Fruit fly (Drosophila melanogaster) whole organism, embryonic: ENCODE measurements around the gene CG2993.
A peak's percentile ranks its signal among the peaks of the same experiment; 100 is the strongest.

Source experiments
- Ada2b ChIP-seq: fragments of 200-800 bp; sonication (Bioruptor generic); IDR thresholded peaks from 2 replicates; pipeline ENCODE4 v1.3.6; 2022; ENCODE audit warnings: missing biosample characterization, missing genetic modification characterization
- Awh ChIP-seq: fragments of 200-800 bp; sonication (Bioruptor generic); IDR thresholded peaks from 2 replicates; pipeline ENCODE4, ENCODE4 v1.3.6; 2022; ENCODE audit warnings: missing biosample characterization, missing genetic modification characterization
- B-H1 ChIP-seq: fragments of 200-800 bp; sonication (Bioruptor generic); IDR thresholded peaks from 3 replicates; pipeline ENCODE4 v1.3.6; 2022; ENCODE audit warnings: missing biosample characterization, missing genetic modification characterization
- Bdp1 ChIP-seq: fragments of 200-800 bp; sonication (Bioruptor generic); optimal IDR thresholded peaks from 3 replicates; lab custom pipeline; 2016; ENCODE audit warnings: missing biosample characterization, missing genetic modification characterization
- CG10267 ChIP-seq: fragments of 200-800 bp; sonication (Bioruptor generic); optimal IDR thresholded peaks from 2 replicates; lab custom pipeline; 2018; ENCODE audit warnings: missing biosample characterization, mild to moderate bottlenecking, missing genetic modification characterization, moderate library complexity
- CG10543 ChIP-seq: fragments of 200-800 bp; sonication (Bioruptor generic); optimal IDR thresholded peaks from 3 replicates; lab custom pipeline; 2017; ENCODE audit warnings: missing biosample characterization, mild to moderate bottlenecking, missing genetic modification characterization, moderate library complexity
- CG12104 ChIP-seq: fragments of 200-800 bp; sonication (Bioruptor generic); optimal IDR thresholded peaks from 3 replicates; lab custom pipeline; 2016; ENCODE audit warnings: missing biosample characterization, missing genetic modification characterization
- CG1233 ChIP-seq: fragments of 200-800 bp; sonication (Bioruptor generic); optimal IDR thresholded peaks from 4 replicates; lab custom pipeline; 2018; ENCODE audit warnings: missing biosample characterization, mild to moderate bottlenecking, missing genetic modification characterization
- CG16779 ChIP-seq: fragments of 200-800 bp; sonication (Bioruptor generic); IDR thresholded peaks from 2 replicates; pipeline ENCODE4 v1.3.6; 2022; ENCODE audit warnings: missing biosample characterization, missing genetic modification characterization
- CG17328 ChIP-seq: fragments of 200-800 bp; sonication (Bioruptor generic); IDR thresholded peaks from 2 replicates; pipeline ENCODE4 v1.3.6; 2022; ENCODE audit warnings: missing biosample characterization, missing genetic modification characterization
- CG17359 ChIP-seq: fragments of 200-800 bp; sonication (Bioruptor generic); optimal IDR thresholded peaks from 3 replicates; lab custom pipeline; 2018; ENCODE audit warnings: missing biosample characterization, mild to moderate bottlenecking, missing genetic modification characterization, moderate library complexity
- CG18599 ChIP-seq: fragments of 200-800 bp; sonication (Bioruptor generic); optimal IDR thresholded peaks from 3 replicates; lab custom pipeline; 2017; ENCODE audit warnings: missing biosample characterization, missing genetic modification characterization, mild to moderate bottlenecking, moderate library complexity, missing genetic modification reagents
- CG2129 ChIP-seq: fragments of 200-800 bp; sonication (Bioruptor generic); IDR thresholded peaks from 2 replicates; pipeline ENCODE4 v1.3.6; 2022; ENCODE audit warnings: missing biosample characterization, missing genetic modification characterization; ENCODE audit not compliant: partially characterized antibody
- CG2712 ChIP-seq: fragments of 200-800 bp; optimal IDR thresholded peaks from 3 replicates; lab custom pipeline; 2019; ENCODE audit warnings: missing biosample characterization, mild to moderate bottlenecking, missing genetic modification characterization, moderate library complexity
- CG30403 ChIP-seq: fragments of 200-800 bp; sonication (Bioruptor generic); optimal IDR thresholded peaks from 3 replicates; lab custom pipeline; 2016; ENCODE audit warnings: missing biosample characterization, missing genetic modification characterization
- CG31388 ChIP-seq: fragments of 200-800 bp; sonication (Bioruptor generic); optimal IDR thresholded peaks from 2 replicates; lab custom pipeline; 2016; ENCODE audit warnings: missing biosample characterization, missing genetic modification characterization
- CG4360 ChIP-seq: fragments of 200-800 bp; sonication (Bioruptor generic); IDR thresholded peaks from 2 replicates; pipeline ENCODE4 v1.3.6; 2022; ENCODE audit warnings: missing biosample characterization, missing genetic modification characterization
- CG6683 ChIP-seq: fragments of 200-800 bp; sonication (Bioruptor generic); optimal IDR thresholded peaks from 2 replicates; lab custom pipeline; 2017; ENCODE audit warnings: missing biosample characterization, mild to moderate bottlenecking, missing genetic modification characterization, missing genetic modification reagents
- CG6689 ChIP-seq: fragments of 200-800 bp; sonication (Bioruptor generic); IDR thresholded peaks from 2 replicates; pipeline ENCODE4 v1.3.6; 2022; ENCODE audit warnings: missing biosample characterization, missing genetic modification characterization
- CG7271 ChIP-seq: fragments of 200-800 bp; sonication (Bioruptor generic); optimal IDR thresholded peaks from 2 replicates; lab custom pipeline; 2018; ENCODE audit warnings: missing biosample characterization, mild to moderate bottlenecking, missing genetic modification characterization, moderate library complexity
- CG7786 ChIP-seq: fragments of 200-800 bp; sonication (Bioruptor generic); optimal IDR thresholded peaks from 2 replicates; lab custom pipeline; 2016; ENCODE audit warnings: missing biosample characterization, missing genetic modification characterization
- CG8765 ChIP-seq: fragments of 200-800 bp; sonication (Bioruptor generic); IDR thresholded peaks from 2 replicates; pipeline ENCODE4 v1.3.6; 2022; ENCODE audit warnings: missing biosample characterization, missing genetic modification characterization
- CG9727 ChIP-seq: fragments of 200-800 bp; sonication (Bioruptor generic); optimal IDR thresholded peaks from 3 replicates; lab custom pipeline; 2017; ENCODE audit warnings: missing biosample characterization, mild to moderate bottlenecking, missing genetic modification characterization
- CHES-1-like ChIP-seq: fragments of 200-800 bp; sonication (Bioruptor generic); optimal IDR thresholded peaks from 2 replicates; lab custom pipeline; 2016; ENCODE audit warnings: missing biosample characterization, missing genetic modification characterization
- Doc3 ChIP-seq: fragments of 200-800 bp; sonication (Bioruptor generic); IDR thresholded peaks from 3 replicates; pipeline ENCODE4 v1.3.6; 2022; ENCODE audit warnings: missing biosample characterization, missing genetic modification characterization; ENCODE audit not compliant: partially characterized antibody
- Fer3 ChIP-seq: fragments of 200-800 bp; sonication (Bioruptor generic); optimal IDR thresholded peaks from 2 replicates; lab custom pipeline; 2018; ENCODE audit warnings: missing biosample characterization, mild to moderate bottlenecking, missing genetic modification characterization, moderate library complexity
- HmgD ChIP-seq: fragments of 200-800 bp; sonication (Bioruptor generic); optimal IDR thresholded peaks from 3 replicates; lab custom pipeline; 2016; ENCODE audit warnings: missing biosample characterization, missing genetic modification characterization
- Hr39 ChIP-seq: fragments of >200 bp; optimal IDR thresholded peaks from 2 replicates; lab custom pipeline; 2017
- Lhr ChIP-seq: fragments of 200-800 bp; sonication (Bioruptor generic); optimal IDR thresholded peaks from 3 replicates; lab custom pipeline; 2017; ENCODE audit warnings: mild to moderate bottlenecking, missing biosample characterization, missing genetic modification reagents, missing genetic modification characterization
- NfI ChIP-seq: fragments of 200-800 bp; sonication (Bioruptor generic); optimal IDR thresholded peaks from 3 replicates; lab custom pipeline; 2018; ENCODE audit warnings: missing biosample characterization, mild to moderate bottlenecking, missing genetic modification characterization, moderate library complexity
- Poxn ChIP-seq: fragments of 200-800 bp; sonication (Bioruptor generic); IDR thresholded peaks from 2 replicates; pipeline ENCODE4 v1.3.6; 2022; ENCODE audit warnings: missing biosample characterization, missing genetic modification characterization
- ac ChIP-seq: fragments of 200-800 bp; sonication (Bioruptor generic); optimal IDR thresholded peaks from 3 replicates; lab custom pipeline; 2017; ENCODE audit warnings: missing biosample characterization, mild to moderate bottlenecking, missing genetic modification characterization
- chm ChIP-seq: fragments of 200-800 bp; sonication (Bioruptor generic); IDR thresholded peaks from 2 replicates; pipeline ENCODE4 v1.3.6; 2022; ENCODE audit warnings: missing biosample characterization, missing genetic modification characterization
- dati ChIP-seq: fragments of 200-800 bp; sonication (Bioruptor generic); IDR thresholded peaks from 2 replicates; pipeline ENCODE4 v1.3.6; 2022; ENCODE audit warnings: missing biosample characterization, missing genetic modification characterization
- dmrt11E ChIP-seq: fragments of 200-800 bp; sonication (Bioruptor generic); optimal IDR thresholded peaks from 3 replicates; lab custom pipeline; 2018; ENCODE audit warnings: missing biosample characterization, mild to moderate bottlenecking, missing genetic modification characterization, moderate library complexity
- dpn ChIP-seq, 2 experiments: fragments of 200-800 bp; sonication (Bioruptor generic); optimal IDR thresholded peaks; 3 replicates each; lab custom pipeline; 2016; ENCODE audit warnings: missing biosample characterization in 2 of 2, missing genetic modification characterization in 2 of 2
- esg ChIP-seq: fragments of 200-800 bp; sonication (Bioruptor generic); conservative IDR thresholded peaks from 2 replicates; pipeline ENCODE4 v1.3.6; 2022; ENCODE audit warnings: missing biosample characterization, missing genetic modification characterization
- eyg ChIP-seq: fragments of 200-800 bp; sonication (Bioruptor generic); optimal IDR thresholded peaks from 3 replicates; lab custom pipeline; 2016; ENCODE audit warnings: missing biosample characterization, missing genetic modification characterization
- fd102C ChIP-seq: fragments of 200-800 bp; sonication (Bioruptor generic); optimal IDR thresholded peaks from 2 replicates; lab custom pipeline; 2018; ENCODE audit warnings: missing biosample characterization, mild to moderate bottlenecking, missing genetic modification characterization, moderate library complexity
- gcm2 ChIP-seq: fragments of 200-800 bp; sonication (Bioruptor generic); optimal IDR thresholded peaks from 2 replicates; lab custom pipeline; 2016; ENCODE audit warnings: missing biosample characterization, missing genetic modification characterization
- kay ChIP-seq: fragments of 200-800 bp; sonication (Bioruptor generic); optimal IDR thresholded peaks from 2 replicates; lab custom pipeline; 2016; ENCODE audit warnings: missing biosample characterization, missing genetic modification characterization
- mld ChIP-seq: fragments of 200-800 bp; sonication (Bioruptor generic); IDR thresholded peaks from 3 replicates; pipeline ENCODE4 v1.3.6; 2022; ENCODE audit warnings: missing biosample characterization, missing genetic modification characterization; ENCODE audit not compliant: partially characterized antibody
- pfk ChIP-seq: fragments of 200-800 bp; sonication (Bioruptor generic); optimal IDR thresholded peaks from 2 replicates; lab custom pipeline; 2018; ENCODE audit warnings: missing biosample characterization, mild to moderate bottlenecking, missing genetic modification characterization, moderate library complexity
- psq ChIP-seq: fragments of 200-800 bp; sonication (Bioruptor generic); optimal IDR thresholded peaks from 2 replicates; lab custom pipeline; 2017; ENCODE audit warnings: missing biosample characterization, missing genetic modification characterization
- pum ChIP-seq: fragments of 200-800 bp; sonication (Bioruptor generic); optimal IDR thresholded peaks from 2 replicates; lab custom pipeline; 2016; ENCODE audit warnings: missing biosample characterization, missing genetic modification characterization
- sc ChIP-seq, 3 experiments: fragments of >200 bp in 2 of 3; fragments of 200-800 bp in 1 of 3; sonication (Bioruptor generic) in 1 of 3; optimal IDR thresholded peaks; 2 replicates in 2 of 3; 3 replicates in 1 of 3; lab custom pipeline; 2017; ENCODE audit warnings: mild to moderate bottlenecking in 1 of 3, missing biosample characterization in 1 of 3, missing genetic modification characterization in 1 of 3, missing genetic modification reagents in 1 of 3
- sr ChIP-seq: fragments of 200-800 bp; sonication (Bioruptor generic); IDR thresholded peaks from 3 replicates; pipeline ENCODE4 v1.3.6; 2022; ENCODE audit warnings: missing biosample characterization, missing genetic modification characterization
- tio ChIP-seq: fragments of 200-800 bp; sonication (Bioruptor generic); optimal IDR thresholded peaks from 2 replicates; lab custom pipeline; 2017; ENCODE audit warnings: missing biosample characterization, missing genetic modification characterization, inconsistent platforms
- ttk ChIP-seq: fragments of 200-800 bp; sonication (Bioruptor generic); IDR thresholded peaks from 2 replicates; pipeline ENCODE4 v2.1.2; 2022; ENCODE audit warnings: missing biosample characterization, missing genetic modification characterization
- wor ChIP-seq: fragments of 200-800 bp; sonication (Bioruptor generic); IDR thresholded peaks from 2 replicates; pipeline ENCODE4 v1.3.6; 2022; ENCODE audit warnings: missing biosample characterization, missing genetic modification characterization
- zfh2 ChIP-seq: fragments of 200-800 bp; sonication (Bioruptor generic); optimal IDR thresholded peaks from 2 replicates; lab custom pipeline; 2016; ENCODE audit warnings: missing biosample characterization, missing genetic modification characterization

Gene CG2993

DNA sequence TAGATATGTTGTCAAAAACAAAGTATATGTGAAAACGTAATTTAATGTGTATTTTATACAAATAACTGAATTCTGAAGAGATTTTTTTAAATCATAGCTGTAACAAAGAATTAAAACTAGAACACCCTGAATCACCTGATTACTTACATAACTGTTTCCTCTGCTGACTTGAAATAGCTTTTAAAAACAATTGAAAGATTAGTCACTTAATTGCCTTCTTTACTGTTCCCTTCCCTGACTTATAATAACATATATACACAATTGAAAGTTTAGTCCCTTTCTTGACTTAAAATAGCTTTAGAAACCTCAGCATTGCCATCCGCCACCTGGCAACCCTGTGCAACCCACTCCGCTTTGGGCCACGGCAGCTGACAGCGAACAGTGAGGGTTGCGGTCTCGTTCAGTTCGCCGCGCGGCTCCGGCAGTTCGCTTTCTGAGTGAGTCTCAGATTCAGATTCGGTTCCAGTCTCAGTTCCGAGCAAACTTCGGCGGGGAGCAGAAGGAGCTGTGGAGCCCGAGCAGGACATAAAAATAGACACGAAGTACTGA is 4.2 kb upstream of the CG2993 start, which contains the start of gene CG34384 (continued):
- TF ChIP-seq CHES-1-like (GFP tag; lab: Kevin White, UChicago) (no peak), pfk (GFP tag; lab: Kevin White, UChicago) (no peak), mld (GFP tag; lab: Robert Waterston, UW) (no peak), HmgD (no peak), sr (GFP tag; lab: Robert Waterston, UW) (no peak), eyg (GFP tag; lab: Kevin White, UChicago) (no peak), dmrt11E (peak; percentile 9), dati (GFP tag; lab: Robert Waterston, UW) (no peak), CG30403 (GFP tag; lab: Kevin White, UChicago) (peak; percentile 75), CG7786 (peak; percentile 35), pum (GFP tag; lab: Kevin White, UChicago) (peak; percentile 31), Fer3 (peak; percentile 8), CG7271 (tag; lab: Kevin White, UChicago) (no peak), Doc3 (no peak), B-H1 (GFP tag; lab: Robert Waterston, UW) (no peak), kay (GFP tag; lab: Kevin White, UChicago) (no peak), Bdp1 (GFP tag; lab: Kevin White, UChicago) (no peak), NfI (GFP tag; lab: Kevin White, UChicago) (peak; percentile 19), CG31388 (GFP tag; lab: Kevin White, UChicago) (no peak), tio (GFP tag; lab: Kevin White, UChicago) (peak; percentile 42), CG12104 (GFP tag; lab: Kevin White, UChicago) (peak; percentile 72), CG4360 (no peak), CG18599 (GFP tag; lab: Kevin White, UChicago) (peak; percentile 88), CG16779 (no peak), CG2129 (GFP tag; lab: Robert Waterston, UW) (no peak), ttk (GFP tag; lab: Robert Waterston, UW) (no peak), gcm2 (no peak), zfh2 (GFP tag; lab: Kevin White, UChicago) (peak; percentile 42), CG17359 (tag; lab: Kevin White, UChicago) (peak; percentile 46), Poxn (GFP tag; lab: Robert Waterston, UW) (no peak), CG1233 (GFP tag; lab: Kevin White, UChicago) (peak; percentile 56), CG10267 (tag; lab: Kevin White, UChicago) (peak; percentile 55), Hr39 (lab: Kevin White, UChicago) (no peak), CG9727 (peak; percentile 82), wor (no peak), CG6689 (GFP tag; lab: Robert Waterston, UW) (peak; percentile 30; the same call in 1 of the 2 replicates), Ada2b (GFP tag; lab: Robert Waterston, UW) (no peak), Awh (GFP tag; lab: Robert Waterston, UW) (no peak), fd102C (GFP tag; lab: Kevin White, UChicago) (no peak), CG2712 (tag; lab: Kevin White, UChicago) (peak; percentile 67), CG10543 (GFP tag; lab: Kevin White, UChicago) (peak; percentile 84), CG17328 (GFP tag; lab: Robert Waterston, UW) (no peak), CG6683 (GFP tag; lab: Kevin White, UChicago) (peak; percentile 52), psq (GFP tag; lab: Kevin White, UChicago) (no peak), sc (optimal IDR thresholded peaks at IDR 0.05; lab: Kevin White, UChicago) (no peak), sc (GFP tag; optimal IDR thresholded peaks at IDR 0.05; lab: Kevin White, UChicago) (no peak), CG8765 (GFP tag; lab: Robert Waterston, UW) (peak; percentile 17; the same call in 1 of the 2 replicates), dpn (GFP tag; optimal IDR thresholded peaks at IDR 0.05; lab: Kevin White, UChicago) (peak; percentile 36 to 54), esg (GFP tag; lab: Robert Waterston, UW) (no peak), chm (GFP tag; lab: Robert Waterston, UW) (no peak), Lhr (GFP tag; lab: Kevin White, UChicago) (no peak), ac (GFP tag; lab: Kevin White, UChicago) (no peak)
